Worm (Caenorhabditis elegans) whole organism, late embryonic: Measurements from ENCODE around the gene T09A5.14.

Experiments
- ahr-1 ChIP-seq: sonication (generic microtip); optimal IDR thresholded peaks from 2 replicates; lab custom pipeline; 2016; ENCODE audit warnings: missing genetic modification characterization, missing compliant biosample characterization
- pag-3 ChIP-seq: sonication (generic microtip); optimal IDR thresholded peaks from 2 replicates; lab custom pipeline; 2016; ENCODE audit warnings: missing compliant biosample characterization, missing genetic modification characterization, borderline replicate concordance
- sdc-2 ChIP-seq: sonication (generic microtip); optimal IDR thresholded peaks from 2 replicates; lab custom pipeline; 2016; ENCODE audit warnings: missing genotype, missing genetic modification characterization, missing compliant biosample characterization

DNA sequence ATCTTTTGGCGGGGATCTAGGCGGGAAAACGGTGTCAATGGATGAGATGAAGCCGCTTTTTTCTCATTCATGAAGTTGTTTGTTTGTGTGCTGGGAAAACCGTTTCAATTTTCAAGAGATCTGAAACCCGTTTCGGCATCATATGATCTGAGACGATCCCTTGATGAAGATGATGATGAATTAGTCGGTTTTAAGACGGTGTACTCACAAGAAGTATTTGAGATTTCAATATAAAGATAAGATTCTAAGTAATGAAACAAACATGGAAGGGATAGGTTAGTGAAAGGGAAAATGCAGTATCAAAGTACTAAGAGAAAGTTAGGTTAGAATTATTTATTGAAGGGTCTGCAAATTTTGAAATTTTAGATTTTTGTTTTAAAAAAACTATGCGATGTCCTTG is 24.0 kb upstream of the T09A5.14 start:
- TF ChIP-seq sdc-2 (tag; lab: Kevin White, UChicago) (no peak), pag-3 (tag; lab: Kevin White, UChicago) (no peak), ahr-1 (tag; lab: Kevin White, UChicago) (no peak)
